Worm (Caenorhabditis elegans): Measurements from ENCODE around the gene col-146.

ce11 chrV:9663948-9664347, 34.2 kb downstream of the col-146 start:
- TF ChIP-seq B0310.2 (tag; optimal IDR thresholded peaks at IDR 0.05) (no peak), ceh-13 (GFP tag; optimal IDR thresholded peaks at IDR 0.05) (no peak), F13C5.2 (tag; optimal IDR thresholded peaks at IDR 0.05) (no peak), tbx-37 (GFP tag; conservative IDR thresholded peaks at IDR 0.05) (no peak)

Data from whole organism, early embryonic.